Fruit fly (Drosophila melanogaster) whole organism, embryonic: ENCODE measurements around the gene CecB.

ENCODE experiments used
- Ada2b ChIP-seq: fragments of 200-800 bp; sonication (Bioruptor generic); IDR thresholded peaks from 2 replicates; pipeline ENCODE4 v1.3.6; 2022; ENCODE audit warnings: missing biosample characterization, missing genetic modification characterization
- CG10267 ChIP-seq: fragments of 200-800 bp; sonication (Bioruptor generic); optimal IDR thresholded peaks from 2 replicates; lab custom pipeline; 2018; ENCODE audit warnings: missing biosample characterization, mild to moderate bottlenecking, missing genetic modification characterization, moderate library complexity
- CG10959 ChIP-seq: fragments of 200-800 bp; sonication (Bioruptor generic); IDR thresholded peaks from 2 replicates; pipeline ENCODE4 v1.3.6; 2022; ENCODE audit warnings: missing biosample characterization, missing genetic modification characterization
- CG11247 ChIP-seq: fragments of 200-800 bp; sonication (Bioruptor generic); IDR thresholded peaks from 2 replicates; pipeline ENCODE4 v1.3.6; 2022; ENCODE audit warnings: missing biosample characterization, missing genetic modification characterization
- CG12071 ChIP-seq: fragments of 200-800 bp; sonication (Bioruptor generic); optimal IDR thresholded peaks from 3 replicates; lab custom pipeline; 2018; ENCODE audit warnings: missing biosample characterization, mild to moderate bottlenecking, missing genetic modification characterization
- CG14050 ChIP-seq: fragments of 200-800 bp; sonication (Bioruptor generic); IDR thresholded peaks from 3 replicates; pipeline ENCODE4 v1.3.6; 2022; ENCODE audit warnings: missing biosample characterization, missing genetic modification characterization
- CG15479 ChIP-seq: fragments of 200-800 bp; sonication (Bioruptor generic); optimal IDR thresholded peaks from 3 replicates; lab custom pipeline; 2019; ENCODE audit warnings: missing biosample characterization, mild to moderate bottlenecking, missing genetic modification characterization, moderate library complexity
- CG1602 ChIP-seq: fragments of 200-800 bp; sonication (Bioruptor generic); optimal IDR thresholded peaks from 3 replicates; lab custom pipeline; 2016; ENCODE audit warnings: missing biosample characterization, missing genetic modification characterization
- CG2120 ChIP-seq: fragments of 200-800 bp; sonication (Bioruptor generic); optimal IDR thresholded peaks from 3 replicates; lab custom pipeline; 2016; ENCODE audit warnings: missing biosample characterization, missing genetic modification characterization
- CG2202 ChIP-seq: fragments of 200-800 bp; sonication (Bioruptor generic); optimal IDR thresholded peaks from 2 replicates; lab custom pipeline; 2018; ENCODE audit warnings: missing biosample characterization, mild to moderate bottlenecking, missing genetic modification characterization
- CG30431 ChIP-seq: fragments of 200-800 bp; sonication (Bioruptor generic); optimal IDR thresholded peaks from 2 replicates; lab custom pipeline; 2017; ENCODE audit warnings: missing biosample characterization, missing genetic modification characterization
- CG34422 ChIP-seq: fragments of 200-800 bp; sonication (Bioruptor generic); IDR thresholded peaks from 3 replicates; pipeline ENCODE4 v1.3.6; 2022; ENCODE audit warnings: missing biosample characterization, missing genetic modification characterization
- CG3838 ChIP-seq: fragments of 200-800 bp; sonication (Bioruptor generic); optimal IDR thresholded peaks from 3 replicates; lab custom pipeline; 2016; ENCODE audit warnings: missing biosample characterization, missing genetic modification characterization
- CG5245 ChIP-seq: fragments of 200-800 bp; sonication (Bioruptor generic); optimal IDR thresholded peaks from 3 replicates; lab custom pipeline; 2016; ENCODE audit warnings: missing biosample characterization, missing genetic modification characterization
- CG6689 ChIP-seq: fragments of 200-800 bp; sonication (Bioruptor generic); IDR thresholded peaks from 2 replicates; pipeline ENCODE4 v1.3.6; 2022; ENCODE audit warnings: missing biosample characterization, missing genetic modification characterization
- CG6765 ChIP-seq: fragments of 200-800 bp; sonication (Bioruptor generic); optimal IDR thresholded peaks from 3 replicates; lab custom pipeline; 2017; ENCODE audit warnings: missing biosample characterization, mild to moderate bottlenecking, missing genetic modification characterization
- CG7839 ChIP-seq: fragments of 200-800 bp; sonication (Bioruptor generic); optimal IDR thresholded peaks from 3 replicates; lab custom pipeline; 2018; ENCODE audit warnings: missing biosample characterization, mild to moderate bottlenecking, missing genetic modification characterization, moderate library complexity
- CG7987 ChIP-seq: fragments of 200-800 bp; sonication (Bioruptor generic); optimal IDR thresholded peaks from 2 replicates; lab custom pipeline; 2018; ENCODE audit warnings: missing biosample characterization, mild to moderate bottlenecking, missing genetic modification characterization, moderate library complexity
- CG8478 ChIP-seq: fragments of >200 bp; optimal IDR thresholded peaks from 2 replicates; lab custom pipeline; 2018
- CG8924 ChIP-seq: fragments of 200-800 bp; optimal IDR thresholded peaks from 3 replicates; lab custom pipeline; 2019; ENCODE audit warnings: missing biosample characterization, mild to moderate bottlenecking, missing genetic modification characterization, moderate library complexity
- CG9437 ChIP-seq: fragments of 200-800 bp; sonication (Bioruptor generic); optimal IDR thresholded peaks from 2 replicates; lab custom pipeline; 2018; ENCODE audit warnings: missing biosample characterization, mild to moderate bottlenecking, missing genetic modification characterization
- CG9817 ChIP-seq: fragments of 200-800 bp; sonication (Bioruptor generic); optimal IDR thresholded peaks from 2 replicates; lab custom pipeline; 2018; ENCODE audit warnings: missing biosample characterization, mild to moderate bottlenecking, missing genetic modification characterization, moderate library complexity
- Chrac-16 ChIP-seq: fragments of 200-800 bp; sonication (Bioruptor generic); optimal IDR thresholded peaks from 3 replicates; lab custom pipeline; 2016; ENCODE audit warnings: missing biosample characterization, missing genetic modification characterization
- CoRest ChIP-seq: fragments of 200-800 bp; sonication (Bioruptor generic); optimal IDR thresholded peaks from 3 replicates; lab custom pipeline; 2018; ENCODE audit warnings: missing biosample characterization, mild to moderate bottlenecking, missing genetic modification characterization, moderate library complexity
- Dfd ChIP-seq, 2 experiments: fragments of >200 bp; optimal IDR thresholded peaks; 2 replicates each; lab custom pipeline; 2017; ENCODE audit warnings: missing biosample characterization in 2 of 2, missing genetic modification characterization in 2 of 2
- Ets65A ChIP-seq: fragments of 200-800 bp; sonication (Bioruptor generic); peaks from one replicate; lab custom pipeline; 2016; ENCODE audit warnings: missing biosample characterization, missing genetic modification characterization
- Ets97D ChIP-seq: fragments of 200-800 bp; sonication (Bioruptor generic); optimal IDR thresholded peaks from 3 replicates; lab custom pipeline; 2016; ENCODE audit warnings: missing biosample characterization, missing genetic modification characterization
- GATAe ChIP-seq: fragments of 200-800 bp; sonication (Bioruptor generic); conservative IDR thresholded peaks from 2 replicates; pipeline ENCODE4 v1.3.6; 2022; ENCODE audit warnings: missing biosample characterization, missing genetic modification characterization
- H2.0 ChIP-seq: fragments of 200-800 bp; sonication (Bioruptor generic); IDR thresholded peaks from 2 replicates; pipeline ENCODE4 v1.3.6; 2022; ENCODE audit warnings: missing biosample characterization, missing genetic modification characterization
- Hr39 ChIP-seq: fragments of >200 bp; optimal IDR thresholded peaks from 2 replicates; lab custom pipeline; 2017
- Kr ChIP-seq: fragments of 200-800 bp; sonication (Bioruptor generic); optimal IDR thresholded peaks from 2 replicates; lab custom pipeline; 2017; ENCODE audit warnings: missing biosample characterization, mild to moderate bottlenecking, missing genetic modification characterization
- Scr ChIP-seq: fragments of 200-800 bp; sonication (Bioruptor generic); IDR thresholded peaks from 2 replicates; pipeline ENCODE4 v1.3.6; 2022; ENCODE audit warnings: missing biosample characterization, missing genetic modification characterization; ENCODE audit not compliant: partially characterized antibody
- Tbp ChIP-seq: fragments of >200 bp; optimal IDR thresholded peaks from 2 replicates; lab custom pipeline; 2018; ENCODE audit warnings: missing biosample characterization, missing genetic modification characterization
- ac ChIP-seq: fragments of 200-800 bp; sonication (Bioruptor generic); optimal IDR thresholded peaks from 3 replicates; lab custom pipeline; 2017; ENCODE audit warnings: missing biosample characterization, mild to moderate bottlenecking, missing genetic modification characterization
- ci ChIP-seq: fragments of 200-800 bp; sonication (Bioruptor generic); IDR thresholded peaks from 3 replicates; pipeline ENCODE4 v1.3.6; 2022; ENCODE audit warnings: missing biosample characterization, missing genetic modification characterization
- da ChIP-seq: fragments of 200-800 bp; sonication (Bioruptor generic); optimal IDR thresholded peaks from 2 replicates; lab custom pipeline; 2016; ENCODE audit warnings: missing biosample characterization, missing genetic modification characterization
- lbe ChIP-seq: fragments of 200-800 bp; sonication (Bioruptor generic); optimal IDR thresholded peaks from 2 replicates; lab custom pipeline; 2016; ENCODE audit warnings: missing biosample characterization, mild to moderate bottlenecking, missing genetic modification characterization
- lmd ChIP-seq: fragments of 200-800 bp; sonication (Bioruptor generic); IDR thresholded peaks from 2 replicates; pipeline ENCODE4 v1.3.6; 2022; ENCODE audit warnings: missing biosample characterization, missing genetic modification characterization
- mirr ChIP-seq: fragments of 200-800 bp; sonication (Bioruptor generic); optimal IDR thresholded peaks from 3 replicates; lab custom pipeline; 2018; ENCODE audit warnings: missing biosample characterization, mild to moderate bottlenecking, missing genetic modification characterization
- nau ChIP-seq: fragments of 200-800 bp; sonication (Bioruptor generic); optimal IDR thresholded peaks from 3 replicates; lab custom pipeline; 2017; ENCODE audit warnings: missing biosample characterization, mild to moderate bottlenecking, missing genetic modification characterization, missing genetic modification reagents
- oc ChIP-seq: fragments of 200-800 bp; sonication (Bioruptor generic); optimal IDR thresholded peaks from 2 replicates; lab custom pipeline; 2018; ENCODE audit warnings: missing biosample characterization, mild to moderate bottlenecking, missing genetic modification characterization, moderate library complexity
- prd ChIP-seq, 3 experiments: fragments of >200 bp in 2 of 3; fragments of 200-800 bp in 1 of 3; sonication (Bioruptor generic) in 1 of 3; optimal IDR thresholded peaks in 2 of 3; IDR thresholded peaks in 1 of 3; 2 replicates in 2 of 3; 3 replicates in 1 of 3; pipeline versions ENCODE4 v1.3.6 to Lab custom; 2017 to 2022; ENCODE audit warnings: missing biosample characterization in 1 of 3, missing genetic modification characterization in 1 of 3
- repo ChIP-seq: fragments of 200-800 bp; sonication (Bioruptor generic); optimal IDR thresholded peaks from 2 replicates; lab custom pipeline; 2016; ENCODE audit warnings: missing biosample characterization, missing genetic modification characterization
- rib ChIP-seq: fragments of 200-800 bp; sonication (Bioruptor generic); IDR thresholded peaks from 2 replicates; pipeline ENCODE4 v1.3.6; 2022; ENCODE audit warnings: missing biosample characterization, missing genetic modification characterization
- seq ChIP-seq: fragments of 200-800 bp; sonication (Bioruptor generic); IDR thresholded peaks from 2 replicates; pipeline ENCODE4 v1.3.6; 2022; ENCODE audit warnings: missing biosample characterization, missing genetic modification characterization
- sisA ChIP-seq: fragments of 200-800 bp; sonication (Bioruptor generic); IDR thresholded peaks from 2 replicates; pipeline ENCODE4 v1.3.6; 2022; ENCODE audit warnings: missing biosample characterization, missing genetic modification characterization
- so ChIP-seq: fragments of 200-800 bp; sonication (Bioruptor generic); IDR thresholded peaks from 3 replicates; pipeline ENCODE4 v1.3.6; 2022; ENCODE audit warnings: missing biosample characterization, missing genetic modification characterization
- sug ChIP-seq: fragments of 200-800 bp; optimal IDR thresholded peaks from 2 replicates; lab custom pipeline; 2019; ENCODE audit warnings: missing biosample characterization, mild to moderate bottlenecking, missing genetic modification characterization, moderate library complexity
- toy ChIP-seq: fragments of 200-800 bp; sonication (Bioruptor generic); IDR thresholded peaks from 2 replicates; pipeline ENCODE4 v1.3.6; 2022; ENCODE audit warnings: missing biosample characterization, missing genetic modification characterization
- unc-4 ChIP-seq: fragments of 200-800 bp; sonication (Bioruptor generic); IDR thresholded peaks from 2 replicates; pipeline ENCODE4 v1.3.6; 2022; ENCODE audit warnings: missing biosample characterization, missing genetic modification characterization; ENCODE audit not compliant: partially characterized antibody
- unpg ChIP-seq: fragments of 200-800 bp; sonication (Bioruptor generic); optimal IDR thresholded peaks from 3 replicates; lab custom pipeline; 2018; ENCODE audit warnings: missing biosample characterization, mild to moderate bottlenecking, missing genetic modification characterization, moderate library complexity
- zf30C ChIP-seq: fragments of 200-800 bp; sonication (Bioruptor generic); optimal IDR thresholded peaks from 3 replicates; lab custom pipeline; 2018; ENCODE audit warnings: missing biosample characterization, mild to moderate bottlenecking, missing genetic modification characterization

CecB gene

DNA sequence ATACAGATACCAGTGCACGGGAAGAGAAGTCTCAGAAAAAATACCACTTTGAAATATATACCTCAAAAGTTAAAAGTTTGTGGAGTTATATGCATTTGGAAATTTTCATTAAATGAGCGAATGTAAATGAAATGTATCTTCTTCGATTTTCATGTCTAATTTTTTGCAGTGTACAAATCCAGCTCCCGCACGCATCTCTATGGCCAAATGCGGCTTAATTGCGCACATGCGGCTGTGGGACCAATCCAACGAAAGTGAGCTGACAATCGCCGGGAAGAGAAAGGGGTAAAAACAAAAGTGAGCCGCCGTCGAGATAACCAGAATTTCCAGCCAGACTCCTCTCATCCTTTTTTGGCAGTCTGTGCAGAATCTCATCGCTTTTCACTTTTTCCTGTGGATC, 49.4 kb downstream of the CecB start (continued):
- TF ChIP-seq CoRest (tag; lab: Kevin White, UChicago) (no peak), CG8924 (no peak), repo (GFP tag; lab: Kevin White, UChicago) (no peak), Hr39 (no peak), Chrac-16 (GFP tag; lab: Kevin White, UChicago) (no peak), sug (tag; lab: Kevin White, UChicago) (no peak), so (GFP tag; lab: Robert Waterston, UW) (peak; percentile 77; the same call in 2 of the 3 replicates), CG12071 (GFP tag; lab: Kevin White, UChicago) (no peak), CG1602 (GFP tag; lab: Kevin White, UChicago) (no peak), Scr (GFP tag; lab: Robert Waterston, UW) (no peak), CG2202 (tag; lab: Kevin White, UChicago) (no peak), CG14050 (GFP tag; lab: Robert Waterston, UW) (no peak), toy (no peak), Tbp (GFP tag; lab: Kevin White, UChicago) (no peak), seq (GFP tag; lab: Robert Waterston, UW) (no peak), zf30C (GFP tag; lab: Kevin White, UChicago) (no peak), CG7839 (peak; percentile 30), CG10959 (GFP tag; lab: Robert Waterston, UW) (no peak), ac (GFP tag; lab: Kevin White, UChicago) (no peak), CG30431 (GFP tag; lab: Kevin White, UChicago) (peak; percentile 17), Ets65A (GFP tag; lab: Kevin White, UChicago) (peak; percentile 5), CG9437 (no peak), CG9817 (no peak), CG6765 (no peak), GATAe (GFP tag; lab: Robert Waterston, UW) (no peak), prd (optimal IDR thresholded peaks at IDR 0.05; lab: Kevin White, UChicago) (no peak), prd (GFP tag; IDR thresholded peaks at IDR 0.05; lab: Robert Waterston, UW) (peak; percentile 72; the same call in 2 of the 3 replicates), CG6689 (peak; percentile 38; the same call in 1 of the 2 replicates), unc-4 (no peak), CG5245 (GFP tag; lab: Kevin White, UChicago) (no peak), Ada2b (peak; percentile 28; the same call in 1 of the 2 replicates), rib (GFP tag; lab: Robert Waterston, UW) (no peak), nau (GFP tag; lab: Kevin White, UChicago) (no peak), CG34422 (no peak; the same call in 2 of the 3 replicates), sisA (peak; percentile 55; the same call in 1 of the 2 replicates), CG10267 (tag; lab: Kevin White, UChicago) (no peak), Ets97D (GFP tag; lab: Kevin White, UChicago) (no peak), CG2120 (GFP tag; lab: Kevin White, UChicago) (no peak), CG7987 (GFP tag; lab: Kevin White, UChicago) (no peak), H2.0 (0 out of 2 replicates have a peak, but pooled peaks have one; percentile 30), lbe (no peak), unpg (peak; percentile 38), Kr (GFP tag; lab: Kevin White, UChicago) (no peak), oc (peak; percentile 80), CG3838 (GFP tag; lab: Kevin White, UChicago) (no peak), lmd (GFP tag; lab: Robert Waterston, UW) (peak; percentile 41; the same call in 1 of the 2 replicates), CG15479 (GFP tag; lab: Kevin White, UChicago) (no peak), CG11247 (no peak), CG8478 (lab: Kevin White, UChicago) (no peak), mirr (GFP tag; lab: Kevin White, UChicago) (no peak), ci (GFP tag; lab: Robert Waterston, UW) (peak; percentile 85), Dfd (GFP tag; optimal IDR thresholded peaks at IDR 0.05; lab: Kevin White, UChicago) (no peak), da (GFP tag; lab: Kevin White, UChicago) (no peak)
